Worm (Caenorhabditis elegans): ENCODE data around the gene rpt-1.

ce11 chrV:12024273-12024672 lies 42.1 kb upstream of the rpt-1 start:
- no peak for TF ChIP-seq hmbx-1 (tag; optimal IDR thresholded peaks at IDR 0.05)
- no peak for TF ChIP-seq ama-1 (optimal IDR thresholded peaks at IDR 0.05)
- no peak for TF ChIP-seq tra-4 (tag; optimal IDR thresholded peaks at IDR 0.05)
- TF ChIP-seq hmg-4 (GFP tag; optimal IDR thresholded peaks at IDR 0.05), result no peak
